Fruit fly (Drosophila melanogaster): ENCODE measurements around the gene Trax.

The Trax gene

dm6 chr3R:15346018-15346383, 15.5 kb upstream of the Trax start, which contains the start of the genes Surf4 and CG31301:
Gene Surf4 (minus strand): TSS chr3R:15346176.
Gene CG31301 (plus strand): TSS chr3R:15346205.
- TF ChIP-seq CG17801 (GFP tag; optimal IDR thresholded peaks at IDR 0.05; ENCODE audit: partially characterized antibody), result no peak

DNA sequence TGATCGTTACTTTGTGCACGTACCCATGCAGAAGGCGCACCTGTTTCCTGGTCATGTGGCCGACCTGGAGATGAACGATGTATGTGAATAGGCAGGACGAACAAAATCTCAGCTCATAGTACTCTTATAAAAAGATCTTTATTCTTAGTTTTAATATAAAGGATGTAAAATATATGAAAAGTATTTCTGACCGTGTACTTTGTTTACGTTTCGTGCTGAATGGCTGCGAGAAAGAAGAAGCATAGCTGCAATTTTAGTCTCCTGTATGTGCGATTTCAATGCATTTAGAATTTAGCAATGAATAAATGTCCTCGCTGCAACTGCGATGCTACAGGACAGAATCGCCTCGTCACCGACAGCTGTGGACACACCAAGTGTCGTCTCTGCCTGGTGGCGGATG, 13.7 kb upstream of the Trax start, which contains the start of the genes CG42726 and CG42727:
CG42726 (plus strand) TSS at position 227 of the 400 bp plus-strand sequence.
CG42727 (plus strand) TSS at position 227 of the 400 bp plus-strand sequence.
- no peak for TF ChIP-seq CG17801 (GFP tag; optimal IDR thresholded peaks at IDR 0.05; ENCODE audit: partially characterized antibody)

DNA sequence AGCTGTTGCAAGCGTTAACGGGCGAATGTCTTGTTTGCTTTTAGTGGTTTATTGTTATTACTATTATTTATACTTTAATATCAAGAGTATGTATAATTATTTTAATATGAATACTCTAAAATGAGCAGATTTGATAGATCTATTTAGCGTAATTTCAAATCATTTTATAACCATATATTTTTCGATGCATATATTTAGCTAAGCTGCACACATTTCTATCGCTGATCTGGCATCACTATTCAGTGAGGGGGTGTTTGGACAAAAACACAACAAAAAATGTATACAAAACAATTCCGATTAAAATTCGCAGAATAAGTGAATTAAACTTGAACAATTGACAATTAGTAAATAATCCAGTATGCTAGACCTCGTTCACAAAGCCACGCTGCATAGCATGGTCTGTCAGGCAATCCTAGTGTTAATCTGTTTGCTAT, 10.5 kb upstream of the Trax start, which contains the start of the genes Trs33 and Tmtc4:
Trs33 (minus strand) TSS at position 3 of the 434 bp plus-strand sequence.
Tmtc4 (plus strand) TSS at position 233 of the 434 bp plus-strand sequence.
- TF ChIP-seq CG17801 (GFP tag; optimal IDR thresholded peaks at IDR 0.05; ENCODE audit: partially characterized antibody), result peak; percentile 57

dm6 chr3R:15354019-15354418, 7.5 kb upstream of the Trax start:
- no peak for TF ChIP-seq CG17801 (GFP tag; optimal IDR thresholded peaks at IDR 0.05; ENCODE audit: partially characterized antibody)

DNA sequence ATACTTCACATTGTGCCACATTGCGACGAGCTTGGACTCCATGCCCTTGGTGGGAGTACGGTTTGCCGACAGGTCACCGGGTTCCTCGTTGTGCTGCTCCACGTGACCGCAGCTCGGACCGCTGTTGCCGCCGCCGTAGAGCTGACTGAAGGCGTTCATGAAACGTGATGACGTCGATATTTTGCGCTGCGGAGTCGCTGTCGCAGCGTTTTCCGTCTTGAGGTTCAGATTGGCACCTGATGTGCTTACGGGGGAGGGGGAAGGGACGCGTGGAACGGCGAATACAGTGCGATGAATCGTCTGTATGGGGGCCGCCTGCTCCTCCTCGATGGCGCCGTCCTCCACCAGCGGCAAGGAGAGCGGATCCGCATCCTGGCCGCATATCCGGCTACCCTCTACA, 5.3 kb upstream of the Trax start:
- TF ChIP-seq CG17801 (GFP tag; optimal IDR thresholded peaks at IDR 0.05; ENCODE audit: partially characterized antibody), result no peak

DNA sequence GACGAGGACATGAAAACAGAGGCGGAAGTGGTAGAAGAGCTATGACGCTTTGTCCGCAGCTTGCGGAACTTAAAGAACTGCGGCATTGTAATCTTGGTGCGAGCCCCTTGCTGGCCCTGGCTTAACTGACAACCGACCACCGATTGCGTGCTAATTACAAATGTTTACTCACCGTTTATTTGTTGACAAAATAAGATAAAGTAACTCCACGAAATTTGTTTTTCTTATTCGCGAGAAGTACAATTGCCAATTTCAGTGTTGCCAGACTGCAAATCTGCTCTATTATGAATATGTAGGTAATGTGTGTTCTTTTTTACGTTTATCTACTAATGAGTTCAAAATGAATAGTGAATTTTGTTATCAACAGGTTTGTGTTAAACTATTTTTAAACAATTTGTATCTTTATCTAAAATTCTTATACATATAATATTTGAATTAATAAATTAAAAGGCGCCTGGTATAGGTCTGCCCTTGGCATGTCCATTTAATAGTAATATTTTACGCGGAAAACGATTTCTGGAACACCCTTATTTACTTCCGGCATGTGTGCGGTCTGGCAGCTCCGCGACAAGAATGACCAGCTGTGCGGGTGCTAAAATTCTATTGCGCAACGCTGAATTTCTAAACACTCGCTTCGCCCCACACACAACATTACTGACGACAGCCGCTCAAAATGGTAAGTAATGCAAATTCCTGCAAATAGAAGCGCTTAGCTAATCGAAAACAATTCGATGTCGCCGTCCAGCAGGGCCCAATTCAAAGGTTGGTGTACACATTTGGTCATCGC, 4.7 kb upstream of the Trax start, which contains the start of the genes Atg4b and Hibch:
Atg4b (minus strand) TSS at position 280 of the 787 bp plus-strand sequence.
Hibch (plus strand) TSS at position 585 of the 787 bp plus-strand sequence.
- peak; percentile 90 for TF ChIP-seq CG17801 (GFP tag; optimal IDR thresholded peaks at IDR 0.05; ENCODE audit: partially characterized antibody)

- TF ChIP-seq CG17801 (GFP tag; optimal IDR thresholded peaks at IDR 0.05; ENCODE audit: partially characterized antibody), result peak; percentile 10
Observed at dm6 chr3R:15363608-15364007, 2.1 kb downstream of the Trax start, which contains the start of gene CG6171. Gene CG6171 (minus strand): TSS chr3R:15363857.

DNA sequence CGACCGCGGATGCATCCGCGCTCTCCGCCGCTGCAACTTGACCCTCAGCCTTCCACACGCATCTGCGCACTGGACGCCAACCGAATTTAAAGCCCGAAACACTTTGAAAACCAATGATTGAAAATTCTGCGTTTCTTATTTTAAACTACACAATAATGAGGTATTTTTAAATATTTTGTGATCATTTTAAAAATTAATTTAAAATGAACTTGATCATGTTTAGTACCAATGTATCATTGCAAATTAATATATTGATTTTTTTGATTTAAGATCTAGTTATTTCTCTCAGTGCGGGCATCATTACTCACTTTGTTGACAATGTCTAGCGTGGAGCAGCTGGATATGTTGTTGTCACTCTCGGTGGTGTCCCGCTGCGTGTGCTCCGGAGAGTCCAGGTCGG, 5.3 kb downstream of the Trax start:
- TF ChIP-seq CG17801 (GFP tag; optimal IDR thresholded peaks at IDR 0.05; ENCODE audit: partially characterized antibody), result peak; percentile 6

DNA sequence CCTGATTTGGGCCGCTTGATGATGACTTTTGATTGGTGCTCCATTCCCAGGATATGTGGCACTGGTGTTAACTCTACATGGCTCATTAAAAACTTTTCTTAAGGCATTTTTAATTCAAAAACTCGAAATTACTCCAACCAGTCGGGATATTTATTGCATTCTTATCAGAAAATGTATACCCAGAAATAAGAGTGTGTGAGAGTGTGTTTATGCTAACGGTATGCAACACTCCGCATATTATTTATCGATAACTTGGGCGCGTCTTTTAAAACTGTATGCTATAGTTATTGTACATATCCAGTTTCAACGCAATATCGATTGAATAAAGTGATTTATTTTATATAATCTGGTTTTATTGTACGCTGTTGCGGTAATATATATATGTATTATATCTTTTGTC, 6.0 kb downstream of the Trax start, which contains the start of gene CG34404:
CG34404 (minus strand) TSS at position 189 of the 400 bp plus-strand sequence.
- TF ChIP-seq CG17801 (GFP tag; optimal IDR thresholded peaks at IDR 0.05; ENCODE audit: partially characterized antibody), result no peak

DNA sequence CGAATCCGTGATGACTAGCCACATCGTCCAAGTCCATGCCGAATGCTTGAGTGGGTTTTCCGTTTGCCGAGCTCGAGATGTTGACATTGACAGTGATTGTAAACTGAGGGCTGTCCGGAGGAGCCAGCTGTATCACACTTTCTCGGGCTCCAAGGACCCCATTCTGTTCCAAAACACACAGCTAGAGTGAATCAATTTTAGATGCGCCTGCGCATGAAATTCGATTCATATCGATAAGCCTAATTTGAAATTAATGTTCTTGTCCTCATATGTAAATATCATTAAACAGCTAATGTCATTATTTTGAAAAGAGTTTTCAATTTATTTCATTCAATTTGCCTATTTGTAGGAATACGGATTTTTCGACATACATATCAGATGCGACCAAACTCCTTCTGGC, 8.2 kb downstream of the Trax start, which contains the start of gene CG14868:
CG14868 (minus strand) TSS at position 204 of the 400 bp plus-strand sequence.
- no peak for TF ChIP-seq CG17801 (GFP tag; optimal IDR thresholded peaks at IDR 0.05; ENCODE audit: partially characterized antibody)

- peak; percentile 67 for TF ChIP-seq CG17801 (GFP tag; optimal IDR thresholded peaks at IDR 0.05; ENCODE audit: partially characterized antibody)
Observed at dm6 chr3R:15371833-15372232, 10.3 kb downstream of the Trax start, which contains the start of the genes Ccm3 and CG6136. Gene Ccm3 (plus strand): TSS chr3R:15371957. Gene CG6136 (minus strand): TSS chr3R:15372212.

dm6 chr3R:15374397-15374796, 12.9 kb downstream of the Trax start, which contains the start of gene Rbp:
Gene Rbp (plus strand): TSS chr3R:15374635.
- no peak for TF ChIP-seq CG17801 (GFP tag; optimal IDR thresholded peaks at IDR 0.05; ENCODE audit: partially characterized antibody)

dm6 chr3R:15375470-15375869, 14.0 kb downstream of the Trax start:
- TF ChIP-seq CG17801 (GFP tag; optimal IDR thresholded peaks at IDR 0.05; ENCODE audit: partially characterized antibody), result no peak

DNA sequence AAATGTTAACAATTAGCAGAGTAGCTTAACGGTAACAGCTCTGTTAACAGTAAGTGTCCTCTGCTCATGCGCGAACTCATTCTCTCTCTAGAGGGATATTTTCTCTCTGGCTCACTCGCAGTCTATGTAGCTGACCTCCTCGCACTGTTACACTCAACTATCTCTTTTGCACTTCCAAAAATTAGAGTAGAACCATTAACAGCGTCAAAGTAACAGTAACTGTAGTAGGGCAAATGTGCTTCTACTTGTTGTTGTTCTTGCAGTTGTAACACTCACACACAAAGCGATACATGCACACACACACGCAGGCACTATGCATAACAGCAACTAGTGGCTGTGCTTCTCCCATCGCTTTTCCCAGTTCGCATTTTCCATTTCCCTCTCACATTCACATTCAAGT, 17.6 kb downstream of the Trax start:
- no peak for TF ChIP-seq CG17801 (GFP tag; optimal IDR thresholded peaks at IDR 0.05; ENCODE audit: partially characterized antibody)

DNA sequence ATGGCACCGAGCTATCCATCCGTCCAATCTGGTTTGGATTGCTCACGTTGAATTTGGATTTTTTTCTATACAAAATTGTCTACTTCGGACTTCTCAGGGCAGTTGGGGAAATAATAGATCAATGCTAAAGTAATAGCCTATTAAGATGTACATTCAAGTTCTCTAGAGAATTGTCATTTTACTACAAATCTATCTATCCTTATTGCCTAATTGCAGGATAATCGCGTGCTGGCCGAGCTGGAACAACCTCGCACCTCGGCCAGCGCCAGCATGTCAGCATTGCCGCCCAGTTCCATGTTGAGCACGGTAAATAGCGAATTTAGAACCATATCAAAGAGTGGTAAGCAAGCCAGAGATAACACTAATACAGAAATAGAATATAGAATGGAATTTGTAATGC, 21.4 kb downstream of the Trax start, which contains the start of gene h-cup:
h-cup (minus strand) TSS at position 101 of the 400 bp plus-strand sequence.
- TF ChIP-seq CG17801 (GFP tag; optimal IDR thresholded peaks at IDR 0.05; ENCODE audit: partially characterized antibody), result no peak
